Worm (Caenorhabditis elegans) whole organism, late embryonic: ENCODE measurements around the gene dmsr-13.

ENCODE experiments used
- C08G9.2 ChIP-seq: sonication (generic microtip); optimal IDR thresholded peaks from 2 replicates; lab custom pipeline; 2016; ENCODE audit warnings: mild to moderate bottlenecking, missing genetic modification characterization, moderate library complexity, missing compliant biosample characterization
- C38D4.7 ChIP-seq: fragments of 200-800 bp; sonication (Bioruptor generic); optimal IDR thresholded peaks from 2 replicates; lab custom pipeline; 2018; ENCODE audit warnings: mild to moderate bottlenecking, missing genetic modification characterization, moderate library complexity, missing compliant biosample characterization
- F13H6.1 ChIP-seq: sonication (generic microtip); optimal IDR thresholded peaks from 2 replicates; lab custom pipeline; 2016; ENCODE audit warnings: missing genetic modification characterization, missing compliant biosample characterization
- T23F11.4 ChIP-seq: fragments of 200-800 bp; sonication (Bioruptor generic); optimal IDR thresholded peaks from 2 replicates; lab custom pipeline; 2018; ENCODE audit warnings: mild to moderate bottlenecking, missing genetic modification characterization, missing compliant biosample characterization
- ahr-1 ChIP-seq: sonication (generic microtip); optimal IDR thresholded peaks from 2 replicates; lab custom pipeline; 2016; ENCODE audit warnings: missing genetic modification characterization, missing compliant biosample characterization
- ama-1 ChIP-seq: fragments of 150-350 bp; optimal IDR thresholded peaks from 2 replicates; lab custom pipeline; 2014
- ceh-14 ChIP-seq: sonication (generic microtip); optimal IDR thresholded peaks from 2 replicates; lab custom pipeline; 2016; ENCODE audit warnings: missing genotype, missing genetic modification characterization, missing compliant biosample characterization
- ceh-18 ChIP-seq: sonication (generic microtip); optimal IDR thresholded peaks from 2 replicates; lab custom pipeline; 2016; ENCODE audit warnings: missing genetic modification characterization, missing compliant biosample characterization
- ceh-24 ChIP-seq: sonication (generic microtip); optimal IDR thresholded peaks from 2 replicates; lab custom pipeline; 2016; ENCODE audit warnings: mild to moderate bottlenecking, missing genetic modification characterization, missing compliant biosample characterization
- ceh-30 ChIP-seq: fragments of 150-350 bp; optimal IDR thresholded peaks from 2 replicates; lab custom pipeline; 2014; ENCODE audit warnings: missing biosample characterization, missing genetic modification characterization
- ceh-34 ChIP-seq: sonication (generic microtip); optimal IDR thresholded peaks from 2 replicates; lab custom pipeline; 2016; ENCODE audit warnings: mild to moderate bottlenecking, missing genetic modification characterization, missing compliant biosample characterization
- ceh-45 ChIP-seq: fragments of 200-800 bp; sonication (Bioruptor generic); IDR thresholded peaks from 2 replicates; pipeline ENCODE4 v1.3.6; 2022; ENCODE audit warnings: missing genetic modification reagents, missing genetic modification characterization, missing compliant biosample characterization
- ceh-48 ChIP-seq: sonication (generic microtip); optimal IDR thresholded peaks from 2 replicates; lab custom pipeline; 2016; ENCODE audit warnings: missing genetic modification characterization, inconsistent platforms, missing compliant biosample characterization
- ceh-9 ChIP-seq: sonication (generic microtip); optimal IDR thresholded peaks from 2 replicates; lab custom pipeline; 2016; ENCODE audit warnings: mild to moderate bottlenecking, missing genetic modification characterization, inconsistent platforms, missing compliant biosample characterization
- che-1 ChIP-seq: sonication (generic microtip); optimal IDR thresholded peaks from 2 replicates; lab custom pipeline; 2016; ENCODE audit warnings: mild to moderate bottlenecking, missing genetic modification characterization, missing compliant biosample characterization
- dmd-4 ChIP-seq: sonication (generic microtip); optimal IDR thresholded peaks from 2 replicates; lab custom pipeline; 2016; ENCODE audit warnings: borderline replicate concordance, missing genetic modification characterization, missing compliant biosample characterization
- dve-1 ChIP-seq: sonication (generic microtip); optimal IDR thresholded peaks from 2 replicates; lab custom pipeline; 2017; ENCODE audit warnings: antibody characterized with exemption, mild to moderate bottlenecking, missing genetic modification characterization, missing compliant biosample characterization
- elt-2 ChIP-seq: sonication (generic microtip); optimal IDR thresholded peaks from 2 replicates; lab custom pipeline; 2016; ENCODE audit warnings: missing genetic modification reagents, missing genetic modification characterization, missing compliant biosample characterization
- elt-4 ChIP-seq: sonication (generic microtip); optimal IDR thresholded peaks from 2 replicates; lab custom pipeline; 2016; ENCODE audit warnings: missing genetic modification characterization, missing compliant biosample characterization
- ets-4 ChIP-seq: sonication (generic microtip); optimal IDR thresholded peaks from 2 replicates; lab custom pipeline; 2016; ENCODE audit warnings: missing genetic modification characterization, missing compliant biosample characterization
- eyg-1 ChIP-seq: sonication (generic microtip); optimal IDR thresholded peaks from 2 replicates; lab custom pipeline; 2016; ENCODE audit warnings: missing genotype, missing genetic modification characterization, missing compliant biosample characterization
- fkh-6 ChIP-seq: sonication (generic microtip); optimal IDR thresholded peaks from 2 replicates; lab custom pipeline; 2016; ENCODE audit warnings: missing genetic modification characterization, missing compliant biosample characterization
- gmeb-2 ChIP-seq: sonication (generic microtip); optimal IDR thresholded peaks from 2 replicates; lab custom pipeline; 2016; ENCODE audit warnings: missing genetic modification characterization, inconsistent platforms, missing compliant biosample characterization
- hlh-30 ChIP-seq: sonication (generic microtip); optimal IDR thresholded peaks from 2 replicates; lab custom pipeline; 2017; ENCODE audit warnings: antibody characterized with exemption, missing genetic modification characterization, missing compliant biosample characterization; ENCODE audit not compliant: insufficient read depth
- hlh-6 ChIP-seq: sonication (generic microtip); optimal IDR thresholded peaks from 2 replicates; lab custom pipeline; 2016; ENCODE audit warnings: missing genotype, missing genetic modification characterization, missing compliant biosample characterization
- lim-6 ChIP-seq: sonication (generic microtip); optimal IDR thresholded peaks from 2 replicates; lab custom pipeline; 2016; ENCODE audit warnings: missing genetic modification characterization, missing compliant biosample characterization
- lin-11 ChIP-seq: fragments of 200-800 bp; sonication (Bioruptor generic); optimal IDR thresholded peaks from 2 replicates; lab custom pipeline; 2018; ENCODE audit warnings: mild to moderate bottlenecking, missing genetic modification characterization, missing compliant biosample characterization
- madf-2 ChIP-seq: sonication (generic microtip); optimal IDR thresholded peaks from 2 replicates; lab custom pipeline; 2017; ENCODE audit warnings: missing genetic modification characterization, missing compliant biosample characterization
- nhr-11 ChIP-seq: fragments of 150-350 bp; optimal IDR thresholded peaks from 2 replicates; lab custom pipeline; 2014; ENCODE audit warnings: missing biosample characterization, missing genetic modification characterization
- npax-4 ChIP-seq: sonication (generic microtip); optimal IDR thresholded peaks from 2 replicates; lab custom pipeline; 2016; ENCODE audit warnings: missing genetic modification characterization, missing compliant biosample characterization
- odd-2 ChIP-seq: sonication (generic microtip); optimal IDR thresholded peaks from 2 replicates; lab custom pipeline; 2017; ENCODE audit warnings: antibody characterized with exemption, mild to moderate bottlenecking, missing genetic modification characterization, missing compliant biosample characterization
- pax-1 ChIP-seq: fragments of 150-350 bp; optimal IDR thresholded peaks from 2 replicates; lab custom pipeline; 2014; ENCODE audit warnings: missing biosample characterization, missing genetic modification characterization
- pha-2 ChIP-seq: sonication (generic microtip); optimal IDR thresholded peaks from 2 replicates; lab custom pipeline; 2017; ENCODE audit warnings: mild to moderate bottlenecking, missing genetic modification characterization, missing compliant biosample characterization
- pha-4 ChIP-seq: fragments of 150-350 bp; optimal IDR thresholded peaks from 2 replicates; lab custom pipeline; 2018; ENCODE audit warnings: missing biosample characterization, missing genetic modification reagents, missing genetic modification characterization
- pros-1 ChIP-seq: fragments of 150-350 bp; optimal IDR thresholded peaks from 2 replicates; lab custom pipeline; 2014; ENCODE audit warnings: missing biosample characterization, missing genetic modification reagents, missing genetic modification characterization
- ref-2 ChIP-seq: sonication (generic microtip); optimal IDR thresholded peaks from 2 replicates; lab custom pipeline; 2016; ENCODE audit warnings: missing genetic modification characterization, missing compliant biosample characterization
- rnt-1 ChIP-seq: sonication (generic microtip); optimal IDR thresholded peaks from 2 replicates; lab custom pipeline; 2016; ENCODE audit warnings: missing genetic modification characterization, missing compliant biosample characterization
- sox-2 ChIP-seq: fragments of 200-800 bp; sonication (Bioruptor generic); IDR thresholded peaks from 2 replicates; pipeline ENCODE4 v1.3.6; 2022; ENCODE audit warnings: missing genetic modification reagents, missing genetic modification characterization, missing compliant biosample characterization
- sox-4 ChIP-seq: sonication (generic microtip); optimal IDR thresholded peaks from 2 replicates; lab custom pipeline; 2017; ENCODE audit warnings: mild to moderate bottlenecking, missing genetic modification characterization, inconsistent platforms, missing compliant biosample characterization
- tbx-7 ChIP-seq: sonication (generic microtip); optimal IDR thresholded peaks from 2 replicates; lab custom pipeline; 2016; ENCODE audit warnings: missing genotype, missing genetic modification characterization, missing compliant biosample characterization
- ttx-3 ChIP-seq: sonication (generic microtip); optimal IDR thresholded peaks from 2 replicates; lab custom pipeline; 2016; ENCODE audit warnings: missing genetic modification reagents, missing genetic modification characterization, missing compliant biosample characterization
- unc-55 ChIP-seq: sonication (generic microtip); optimal IDR thresholded peaks from 2 replicates; lab custom pipeline; 2017; ENCODE audit warnings: missing biosample characterization, missing genetic modification reagents, missing genetic modification characterization
- ztf-16 ChIP-seq: sonication (generic microtip); optimal IDR thresholded peaks from 2 replicates; lab custom pipeline; 2017; ENCODE audit warnings: missing genetic modification characterization, missing compliant biosample characterization

The dmsr-13 gene

DNA sequence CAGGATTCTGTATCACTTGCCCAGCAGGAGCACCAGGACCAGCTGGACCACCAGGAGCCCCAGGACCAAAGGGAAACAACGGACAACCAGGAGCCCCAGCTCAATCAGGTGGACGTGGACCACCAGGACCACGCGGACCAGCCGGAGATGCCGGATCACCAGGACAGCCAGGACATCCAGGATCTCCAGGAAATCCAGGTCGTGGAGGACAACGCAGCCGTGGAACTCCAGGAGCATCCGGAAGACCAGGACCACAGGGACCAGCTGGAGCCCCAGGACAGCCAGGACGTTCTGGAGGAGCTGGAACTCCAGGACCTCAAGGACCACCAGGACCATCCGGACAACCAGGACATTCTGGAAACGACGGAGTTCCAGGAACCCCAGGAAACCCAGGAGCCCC is 16.3 kb upstream of the dmsr-13 start:
- TF ChIP-seq ceh-24 (tag; lab: Kevin White, UChicago) (no peak), ets-4 (tag; lab: Kevin White, UChicago) (no peak), che-1 (tag; lab: Kevin White, UChicago) (no peak), ceh-14 (tag; lab: Kevin White, UChicago) (no peak)

- no peak for TF ChIP-seq sox-4 (tag; lab: Kevin White, UChicago)
- TF ChIP-seq npax-4 (tag; lab: Kevin White, UChicago) = no peak
- TF ChIP-seq nhr-11 (tag; lab: Kevin White, UChicago) = no peak
- TF ChIP-seq elt-2 (tag; lab: Kevin White, UChicago) = no peak
- TF ChIP-seq lin-11 (tag; lab: Kevin White, UChicago) = no peak
- no peak for TF ChIP-seq ceh-34 (tag; lab: Kevin White, UChicago)
- TF ChIP-seq lim-6 (tag; lab: Kevin White, UChicago) = no peak
- no peak for TF ChIP-seq pha-4 (tag; lab: Kevin White, UChicago)
- TF ChIP-seq hlh-30 (tag; lab: Kevin White, UChicago) = no peak
- TF ChIP-seq ceh-45 = no peak
- no peak for TF ChIP-seq madf-2 (tag; lab: Kevin White, UChicago)
- no peak for TF ChIP-seq dve-1 (tag; lab: Kevin White, UChicago)
- no peak for TF ChIP-seq odd-2 (tag; lab: Kevin White, UChicago)
- no peak for TF ChIP-seq ceh-24 (tag; lab: Kevin White, UChicago)
- no peak for TF ChIP-seq sox-2
- TF ChIP-seq pax-1 (tag; lab: Kevin White, UChicago) = no peak
- no peak for TF ChIP-seq T23F11.4
- no peak for TF ChIP-seq elt-4 (tag; lab: Kevin White, UChicago)
- TF ChIP-seq unc-55 = no peak
These were observed 15.5 kb upstream of the dmsr-13 start, which contains the start of the genes T15B7.14 and col-143 for ce11 chrV:6835242-6835641. TSS of gene T15B7.14 (minus strand) at chrV:6835342. TSS of gene col-143 (plus strand) at chrV:6835635.

- TF ChIP-seq ceh-30 (tag; lab: Kevin White, UChicago) = no peak
- TF ChIP-seq pros-1 = no peak
- no peak for TF ChIP-seq ztf-16 (tag; lab: Kevin White, UChicago)
- no peak for TF ChIP-seq F13H6.1 (tag; lab: Kevin White, UChicago)
- no peak for TF ChIP-seq tbx-7
- no peak for TF ChIP-seq ama-1 (lab: Kevin White, UChicago)
- TF ChIP-seq lin-11 (tag; lab: Kevin White, UChicago) = no peak
- no peak for TF ChIP-seq npax-4 (tag; lab: Kevin White, UChicago)
- TF ChIP-seq ceh-9 = no peak
- no peak for TF ChIP-seq ref-2
- no peak for TF ChIP-seq odd-2 (tag; lab: Kevin White, UChicago)
- TF ChIP-seq ceh-18 (tag; lab: Kevin White, UChicago) = no peak
- TF ChIP-seq gmeb-2 = no peak
- no peak for TF ChIP-seq dmd-4 (tag; lab: Kevin White, UChicago)
These were observed 11.8 kb upstream of the dmsr-13 start for ce11 chrV:6831539-6831938.

DNA sequence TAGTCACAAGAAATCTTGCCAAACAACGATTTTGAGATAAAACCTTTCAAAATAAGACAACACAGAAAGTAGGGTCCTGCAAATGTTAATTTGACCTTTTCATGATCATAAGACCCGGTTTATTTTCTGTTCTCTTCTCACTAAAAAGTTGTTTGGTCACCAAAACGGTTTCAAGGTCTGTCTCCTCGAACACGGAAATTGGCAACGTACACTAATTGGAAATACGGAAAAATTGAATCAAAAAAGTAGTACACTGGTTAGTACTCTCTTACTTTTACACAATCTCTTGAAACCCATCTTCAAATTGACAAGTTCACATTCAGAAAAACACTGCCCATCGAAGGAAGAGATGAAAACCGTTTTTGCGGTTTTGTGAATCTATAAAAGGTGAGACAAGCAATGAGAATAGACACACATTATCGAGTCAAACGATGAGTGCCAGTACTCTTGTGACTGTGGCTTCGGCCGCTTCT is 11.1 kb upstream of the dmsr-13 start, which contains the start of gene col-142:
col-142 (plus strand) TSS at position 423 of the 473 bp plus-strand sequence.
- TF ChIP-seq ceh-48 (tag; lab: Kevin White, UChicago) (no peak), fkh-6 (tag; lab: Kevin White, UChicago) (no peak), dve-1 (tag; lab: Kevin White, UChicago) (no peak)

ce11 chrV:6830075-6830474 is 10.4 kb upstream of the dmsr-13 start:
- TF ChIP-seq odd-2 (tag; lab: Kevin White, UChicago) = no peak
- no peak for TF ChIP-seq C38D4.7 (GFP tag; lab: Kevin White, UChicago)
- TF ChIP-seq pros-1 = no peak
- no peak for TF ChIP-seq fkh-6 (tag; lab: Kevin White, UChicago)
- no peak for TF ChIP-seq ceh-18 (tag; lab: Kevin White, UChicago)
- no peak for TF ChIP-seq dve-1 (tag; lab: Kevin White, UChicago)
- no peak for TF ChIP-seq dmd-4 (tag; lab: Kevin White, UChicago)
- peak; percentile 18 for TF ChIP-seq hlh-6 (tag; lab: Kevin White, UChicago)
- TF ChIP-seq pha-2 (tag; lab: Kevin White, UChicago) = no peak
- peak; percentile 24 for TF ChIP-seq tbx-7
- TF ChIP-seq nhr-11 (tag; lab: Kevin White, UChicago) = no peak
- TF ChIP-seq T23F11.4 = no peak
- no peak for TF ChIP-seq che-1 (tag; lab: Kevin White, UChicago)
- TF ChIP-seq sox-4 (tag; lab: Kevin White, UChicago) = peak; percentile 9
- no peak for TF ChIP-seq C08G9.2
- TF ChIP-seq pha-4 (tag; lab: Kevin White, UChicago) = no peak
- TF ChIP-seq rnt-1 = no peak
- no peak for TF ChIP-seq eyg-1
- TF ChIP-seq ets-4 (tag; lab: Kevin White, UChicago) = no peak
- no peak for TF ChIP-seq elt-4 (tag; lab: Kevin White, UChicago)
- TF ChIP-seq ttx-3 = no peak
- TF ChIP-seq ahr-1 = no peak
- TF ChIP-seq ceh-34 (tag; lab: Kevin White, UChicago) = no peak
- no peak for TF ChIP-seq lim-6 (tag; lab: Kevin White, UChicago)
- TF ChIP-seq ceh-9 = no peak
